Fruit fly (Drosophila melanogaster) whole organism, wandering third instar larva: Measurements from ENCODE around the gene vito.

Source experiments
- Abd-B ChIP-seq: fragments of >200 bp; optimal IDR thresholded peaks from 2 replicates; lab custom pipeline; 2017; ENCODE audit warnings: missing biosample characterization, missing genetic modification characterization
- CG32264 ChIP-seq: fragments of 200-800 bp; sonication (Bioruptor generic); optimal IDR thresholded peaks from 2 replicates; lab custom pipeline; 2016; ENCODE audit warnings: missing biosample characterization, missing genetic modification characterization
- CG9705 ChIP-seq: fragments of 200-800 bp; sonication (Bioruptor generic); optimal IDR thresholded peaks from 2 replicates; lab custom pipeline; 2018; ENCODE audit warnings: missing biosample characterization, mild to moderate bottlenecking, missing genetic modification characterization
- CrebA ChIP-seq: fragments of 200-800 bp; sonication (Bioruptor generic); optimal IDR thresholded peaks from 2 replicates; lab custom pipeline; 2016; ENCODE audit warnings: missing biosample characterization, mild to moderate bottlenecking, missing genetic modification characterization, borderline replicate concordance
- Dif ChIP-seq: fragments of 200-275, 200-300 bp; sonication (Bioruptor generic); optimal IDR thresholded peaks from 2 replicates; lab custom pipeline; 2018; ENCODE audit warnings: missing biosample characterization, missing genetic modification characterization; ENCODE audit not compliant: partially characterized antibody
- GATAd ChIP-seq: sonication (Bioruptor generic); optimal IDR thresholded peaks from 2 replicates; lab custom pipeline; 2016; ENCODE audit warnings: missing biosample characterization, missing genetic modification characterization
- HLH106 ChIP-seq: fragments of 200-800 bp; optimal IDR thresholded peaks from 3 replicates; lab custom pipeline; 2019; ENCODE audit warnings: missing biosample characterization, mild to moderate bottlenecking, missing genetic modification characterization, moderate library complexity
- Hnf4 ChIP-seq: fragments of 200-800 bp; sonication (Bioruptor generic); optimal IDR thresholded peaks from 2 replicates; lab custom pipeline; 2016; ENCODE audit warnings: missing biosample characterization, mild to moderate bottlenecking, missing genetic modification characterization
- Hr78 ChIP-seq: fragments of >200 bp; optimal IDR thresholded peaks from 2 replicates; lab custom pipeline; 2017; ENCODE audit warnings: missing biosample characterization, missing genetic modification characterization
- Hr83 ChIP-seq: fragments of 200-300 bp; sonication (Bioruptor generic); optimal IDR thresholded peaks from 2 replicates; lab custom pipeline; 2016; ENCODE audit warnings: missing biosample characterization, mild to moderate bottlenecking, missing genetic modification characterization, moderate library complexity; ENCODE audit not compliant: poor library complexity, severe bottlenecking
- Jra ChIP-seq: sonication (Bioruptor generic); optimal IDR thresholded peaks from 2 replicates; lab custom pipeline; 2016; ENCODE audit warnings: missing biosample characterization, missing genetic modification characterization
- Mio ChIP-seq: sonication (Bioruptor generic); optimal IDR thresholded peaks from 2 replicates; lab custom pipeline; 2016; ENCODE audit warnings: missing biosample characterization, missing genetic modification characterization
- Myc ChIP-seq: fragments of >200 bp; optimal IDR thresholded peaks from 2 replicates; lab custom pipeline; 2017
- N ChIP-seq: fragments of >200 bp; optimal IDR thresholded peaks from 2 replicates; lab custom pipeline; 2018; ENCODE audit warnings: missing biosample characterization, missing external identifiers, missing genetic modification characterization
- OdsH ChIP-seq: fragments of 200-800 bp; sonication (Bioruptor generic); optimal IDR thresholded peaks from 2 replicates; lab custom pipeline; 2016; ENCODE audit warnings: missing biosample characterization, mild to moderate bottlenecking, missing genetic modification characterization
- Rel ChIP-seq, 2 experiments: fragments of 200-800 bp; sonication (Bioruptor generic) in 1 of 2; optimal IDR thresholded peaks; 2 replicates in 1 of 2; 3 replicates in 1 of 2; lab custom pipeline; 2016 to 2019; ENCODE audit warnings: mild to moderate bottlenecking in 2 of 2, missing biosample characterization in 2 of 2, missing genetic modification characterization in 2 of 2, moderate library complexity in 1 of 2
- Vsx2 ChIP-seq: fragments of 200-300, 225-300 bp; sonication (Bioruptor generic); optimal IDR thresholded peaks from 2 replicates; lab custom pipeline; 2018; ENCODE audit warnings: missing biosample characterization, missing genetic modification characterization; ENCODE audit not compliant: partially characterized antibody
- br ChIP-seq: fragments of 200-800 bp; sonication (Bioruptor generic); optimal IDR thresholded peaks from 2 replicates; lab custom pipeline; 2016; ENCODE audit warnings: missing biosample characterization, missing genetic modification characterization
- brk ChIP-seq: fragments of 200-800 bp; sonication (Bioruptor generic); optimal IDR thresholded peaks from 2 replicates; lab custom pipeline; 2016; ENCODE audit warnings: missing biosample characterization, mild to moderate bottlenecking, missing genetic modification characterization
- dmrt93B ChIP-seq: fragments of 200-800 bp; sonication (Bioruptor generic); optimal IDR thresholded peaks from 2 replicates; lab custom pipeline; 2018; ENCODE audit warnings: missing biosample characterization, mild to moderate bottlenecking, missing genetic modification characterization
- dsf ChIP-seq: sonication (Bioruptor generic); optimal IDR thresholded peaks from 2 replicates; lab custom pipeline; 2016; ENCODE audit warnings: missing biosample characterization, missing genetic modification characterization, borderline replicate concordance
- ey ChIP-seq: fragments of 200-800 bp; sonication (Bioruptor generic); optimal IDR thresholded peaks from 2 replicates; lab custom pipeline; 2016; ENCODE audit warnings: missing biosample characterization, missing genetic modification characterization
- foxo ChIP-seq, 2 experiments: fragments of 200-800 bp; sonication (Bioruptor generic); optimal IDR thresholded peaks; 2 replicates in 1 of 2; 3 replicates in 1 of 2; lab custom pipeline; 2016 to 2017; ENCODE audit warnings: missing biosample characterization in 2 of 2, missing genetic modification characterization in 2 of 2
- fru ChIP-seq: fragments of 200-800 bp; sonication (Bioruptor generic); optimal IDR thresholded peaks from 3 replicates; lab custom pipeline; 2016; ENCODE audit warnings: missing biosample characterization, mild to moderate bottlenecking, missing genetic modification characterization
- h ChIP-seq: fragments of 200-800 bp; sonication (Bioruptor generic); optimal IDR thresholded peaks from 3 replicates; lab custom pipeline; 2016; ENCODE audit warnings: missing biosample characterization, mild to moderate bottlenecking, missing genetic modification characterization
- jim ChIP-seq: fragments of 175-275, 200-325 bp; sonication (Bioruptor generic); optimal IDR thresholded peaks from 2 replicates; lab custom pipeline; 2016; ENCODE audit warnings: missing biosample characterization, mild to moderate bottlenecking, missing genetic modification characterization
- lola ChIP-seq: fragments of >200 bp; optimal IDR thresholded peaks from 2 replicates; lab custom pipeline; 2017; ENCODE audit warnings: missing biosample characterization, missing genetic modification characterization
- pan ChIP-seq: fragments of >200 bp; optimal IDR thresholded peaks from 2 replicates; lab custom pipeline; 2017
- psq ChIP-seq: fragments of 200-800 bp; sonication (Bioruptor generic); optimal IDR thresholded peaks from 3 replicates; lab custom pipeline; 2017; ENCODE audit warnings: missing biosample characterization, mild to moderate bottlenecking, missing genetic modification characterization, moderate library complexity
- rgr ChIP-seq: fragments of 200-800 bp; sonication (Bioruptor generic); optimal IDR thresholded peaks from 3 replicates; lab custom pipeline; 2016; ENCODE audit warnings: missing biosample characterization, mild to moderate bottlenecking, missing genetic modification characterization
- sage ChIP-seq: fragments of 200-800 bp; sonication (Bioruptor generic); optimal IDR thresholded peaks from 2 replicates; lab custom pipeline; 2016; ENCODE audit warnings: missing biosample characterization, mild to moderate bottlenecking, missing genetic modification characterization
- sv ChIP-seq: fragments of 200-800 bp; sonication (Bioruptor generic); optimal IDR thresholded peaks from 3 replicates; lab custom pipeline; 2016; ENCODE audit warnings: missing biosample characterization, missing genetic modification characterization
- usp ChIP-seq: fragments of >200 bp; optimal IDR thresholded peaks from 2 replicates; lab custom pipeline; 2017; ENCODE audit warnings: missing biosample characterization, missing genetic modification characterization
- woc ChIP-seq: sonication (Bioruptor generic); optimal IDR thresholded peaks from 2 replicates; lab custom pipeline; 2016; ENCODE audit warnings: missing biosample characterization, mild to moderate bottlenecking, missing genetic modification characterization

vito gene

dm6 chr3L:5789663-5790062, 12.5 kb upstream of the vito start:
- TF ChIP-seq fru (GFP tag; lab: Kevin White, UChicago) (peak; percentile 30), CrebA (no peak), HLH106 (peak; percentile 27), pan (no peak), ey (peak; percentile 42), woc (GFP tag; lab: Kevin White, UChicago) (no peak), Myc (lab: Kevin White, UChicago) (no peak), foxo (GFP tag; optimal IDR thresholded peaks at IDR 0.05; lab: Kevin White, UChicago) (peak in 1 of 2 experiments; percentile 6), rgr (GFP tag; lab: Kevin White, UChicago) (no peak), h (no peak), Vsx2 (no peak), CG9705 (GFP tag; lab: Kevin White, UChicago) (peak; percentile 23), br (GFP tag; lab: Kevin White, UChicago) (no peak), OdsH (GFP tag; lab: Kevin White, UChicago) (peak; percentile 32), usp (GFP tag; lab: Kevin White, UChicago) (no peak), Dif (GFP tag; lab: Kevin White, UChicago) (no peak), sage (peak; percentile 41), CG32264 (GFP tag; lab: Kevin White, UChicago) (peak; percentile 40), Jra (no peak), dsf (GFP tag; lab: Kevin White, UChicago) (peak; percentile 6), Hnf4 (GFP tag; lab: Kevin White, UChicago) (no peak), sv (peak; percentile 6), Hr83 (peak; percentile 31), Hr78 (no peak), psq (GFP tag; lab: Kevin White, UChicago) (no peak), brk (GFP tag; lab: Kevin White, UChicago) (no peak)
- TF ChIP-seq, all 38 proteins: peak for 11

DNA sequence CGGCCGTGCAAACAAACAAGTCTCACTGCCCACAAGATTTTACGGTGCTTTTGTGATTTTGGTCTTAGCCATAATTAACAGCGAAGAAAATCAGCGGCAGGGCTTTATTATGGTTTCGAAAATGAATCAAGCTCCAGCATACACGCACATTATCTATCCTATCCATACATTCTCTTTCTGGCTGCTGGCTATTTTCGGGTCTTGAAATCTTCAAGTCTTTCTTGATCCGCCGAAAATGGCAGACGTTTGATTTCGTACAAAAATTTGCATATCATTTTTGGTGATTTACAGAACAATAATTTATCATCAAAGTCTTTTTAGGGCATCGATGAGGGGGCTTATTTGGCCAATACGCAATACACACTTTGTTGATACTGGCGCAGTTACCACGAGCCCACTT, 11.7 kb upstream of the vito start:
- no peak for TF ChIP-seq usp (GFP tag; lab: Kevin White, UChicago)
- no peak for TF ChIP-seq Hr78
- TF ChIP-seq ey = no peak
- TF ChIP-seq OdsH (GFP tag; lab: Kevin White, UChicago) = no peak
- TF ChIP-seq brk (GFP tag; lab: Kevin White, UChicago) = no peak
- no peak for TF ChIP-seq foxo (GFP tag; optimal IDR thresholded peaks at IDR 0.05; lab: Kevin White, UChicago)
- TF ChIP-seq Abd-B (GFP tag; lab: Kevin White, UChicago) = no peak
- TF ChIP-seq lola = no peak
- no peak for TF ChIP-seq jim (GFP tag; lab: Kevin White, UChicago)
- no peak for TF ChIP-seq HLH106
- no peak for TF ChIP-seq Hr83
- no peak for TF ChIP-seq Rel (GFP tag; optimal IDR thresholded peaks at IDR 0.05; lab: Kevin White, UChicago)
- no peak for TF ChIP-seq Rel (tag; optimal IDR thresholded peaks at IDR 0.05; lab: Kevin White, UChicago)
- no peak for TF ChIP-seq dmrt93B
- TF ChIP-seq GATAd = no peak
- TF ChIP-seq, all 38 proteins: peak for 0

DNA sequence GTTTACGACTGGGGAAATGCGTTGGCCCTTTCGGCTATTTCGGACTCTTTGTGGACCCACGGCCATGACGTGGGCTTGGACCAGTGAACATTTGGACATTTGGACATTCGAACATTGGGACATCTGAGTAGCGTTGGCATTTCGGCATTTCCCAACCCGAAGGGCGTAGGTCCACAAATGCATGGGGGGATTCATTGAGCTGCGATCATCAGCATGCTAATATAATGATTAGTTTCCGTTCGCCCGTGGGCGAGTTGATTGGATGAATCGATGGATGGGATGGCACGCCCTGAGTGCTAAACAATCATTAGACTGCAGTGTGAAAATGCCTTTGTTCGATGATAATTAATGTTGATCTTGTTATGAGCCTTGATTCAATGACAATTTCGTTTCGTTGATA, 10.3 kb upstream of the vito start:
- TF ChIP-seq Mio (GFP tag; lab: Kevin White, UChicago) (no peak), sage (no peak)

dm6 chr3L:5786604-5787003, 9.5 kb upstream of the vito start, which contains the start of gene Cralbp:
Gene Cralbp (minus strand): TSS chr3L:5786718.
- TF ChIP-seq pan = no peak
- TF ChIP-seq woc (GFP tag; lab: Kevin White, UChicago) = no peak
- TF ChIP-seq N (GFP tag; lab: Kevin White, UChicago) = no peak
- TF ChIP-seq sage = no peak
- TF ChIP-seq CG9705 (GFP tag; lab: Kevin White, UChicago) = no peak
- no peak for TF ChIP-seq CrebA
- no peak for TF ChIP-seq Myc (lab: Kevin White, UChicago)
- no peak for TF ChIP-seq dsf (GFP tag; lab: Kevin White, UChicago)
- no peak for TF ChIP-seq jim (GFP tag; lab: Kevin White, UChicago)
- no peak for TF ChIP-seq lola
